Worm (Caenorhabditis elegans) whole organism, L1 larva: Measurements from ENCODE around the gene K07F5.15.

Source experiments
- C16A3.4 ChIP-seq: fragments of 150-350 bp; optimal IDR thresholded peaks from 2 replicates; lab custom pipeline; 2014; ENCODE audit warnings: missing biosample characterization, missing genetic modification characterization
- C34B4.2 ChIP-seq: sonication (generic microtip); optimal IDR thresholded peaks from 2 replicates; lab custom pipeline; 2017; ENCODE audit warnings: mild to moderate bottlenecking, missing genetic modification characterization, missing compliant biosample characterization
- aha-1 ChIP-seq: fragments of 150-350 bp; optimal IDR thresholded peaks from 2 replicates; lab custom pipeline; 2014; ENCODE audit warnings: missing biosample characterization, missing genetic modification characterization
- aly-2 ChIP-seq: fragments of 150-350 bp; optimal IDR thresholded peaks from 2 replicates; lab custom pipeline; 2014; ENCODE audit warnings: missing biosample characterization, missing genetic modification characterization
- ama-1 ChIP-seq: fragments of 150-350 bp; optimal IDR thresholded peaks from 2 replicates; lab custom pipeline; 2014
- blmp-1 ChIP-seq: fragments of 150-350 bp; optimal IDR thresholded peaks from 2 replicates; lab custom pipeline; 2014; ENCODE audit warnings: missing biosample characterization, missing genetic modification characterization
- ceh-63 ChIP-seq: fragments of 200-800 bp; sonication (Bioruptor generic); optimal IDR thresholded peaks from 2 replicates; lab custom pipeline; 2018; ENCODE audit warnings: mild to moderate bottlenecking, missing genetic modification characterization, missing compliant biosample characterization
- ceh-82 ChIP-seq, 3 experiments: fragments of 150-350 bp in 1 of 3; sonication (generic microtip) in 2 of 3; optimal IDR thresholded peaks; 2 replicates each; lab custom pipeline; 2014 to 2017; ENCODE audit warnings: missing biosample characterization in 3 of 3, missing genetic modification characterization in 3 of 3
- ceh-88 ChIP-seq: fragments of 200-800 bp; sonication (Bioruptor generic); IDR thresholded peaks from 2 replicates; pipeline ENCODE4 v1.3.6; 2022; ENCODE audit warnings: missing genetic modification characterization, missing compliant biosample characterization
- dpl-1 ChIP-seq, 3 experiments: fragments of 150-350 bp in 2 of 3; sonication (generic microtip) in 1 of 3; optimal IDR thresholded peaks; 2 replicates each; lab custom pipeline; 2014 to 2017; ENCODE audit warnings: missing biosample characterization in 3 of 3, missing genetic modification characterization in 3 of 3, missing genetic modification reagents in 3 of 3
- dsc-1 ChIP-seq: sonication (generic microtip); optimal IDR thresholded peaks from 2 replicates; lab custom pipeline; 2016; ENCODE audit warnings: mild to moderate bottlenecking, missing genetic modification characterization, missing compliant biosample characterization
- efl-1 ChIP-seq, 4 experiments: fragments of 150-350 bp; optimal IDR thresholded peaks in 3 of 4; peaks in 1 of 4; 1 replicate in 1 of 4; 2 replicates in 3 of 4; lab custom pipeline; 2014; ENCODE audit warnings: missing biosample characterization in 2 of 4, missing genetic modification characterization in 2 of 4, missing genetic modification reagents in 2 of 4
- elt-3 ChIP-seq, 6 experiments: fragments of 150-350 bp in 1 of 6; sonication (generic microtip); optimal IDR thresholded peaks; 2 replicates each; lab custom pipeline; 2017 to 2018; ENCODE audit warnings: missing biosample characterization in 6 of 6, missing genetic modification characterization in 6 of 6, inconsistent platforms in 1 of 6
- fos-1 ChIP-seq: fragments of 150-350 bp; optimal IDR thresholded peaks from 2 replicates; lab custom pipeline; 2014; ENCODE audit warnings: missing biosample characterization, missing genetic modification characterization
- grh-1 ChIP-seq: fragments of 200-800 bp; sonication (Bioruptor generic); IDR thresholded peaks from 2 replicates; pipeline ENCODE4 v1.3.6; 2022; ENCODE audit warnings: missing genetic modification reagents, missing genetic modification characterization, missing compliant biosample characterization
- hlh-4 ChIP-seq: sonication (generic microtip); optimal IDR thresholded peaks from 2 replicates; lab custom pipeline; 2016; ENCODE audit warnings: mild to moderate bottlenecking, missing genetic modification characterization, missing compliant biosample characterization
- jun-1 ChIP-seq: fragments of 150-350 bp; optimal IDR thresholded peaks from 2 replicates; lab custom pipeline; 2014; ENCODE audit warnings: missing biosample characterization, missing genetic modification reagents, missing genetic modification characterization
- lin-13 ChIP-seq: fragments of 150-350 bp; optimal IDR thresholded peaks from 2 replicates; lab custom pipeline; 2014; ENCODE audit warnings: missing biosample characterization, missing genetic modification reagents, missing genetic modification characterization
- lin-14 ChIP-seq: fragments of 200-800 bp; sonication (Bioruptor generic); optimal IDR thresholded peaks from 2 replicates; lab custom pipeline; 2018; ENCODE audit warnings: mild to moderate bottlenecking, missing genetic modification characterization, moderate library complexity, missing compliant biosample characterization
- lin-15B ChIP-seq: fragments of 150-350 bp; sonication (generic microtip); optimal IDR thresholded peaks from 3 replicates; lab custom pipeline; 2014; ENCODE audit warnings: missing biosample characterization, missing genetic modification characterization
- lin-35 ChIP-seq, 2 experiments: fragments of 150-350 bp; optimal IDR thresholded peaks; 2 replicates each; lab custom pipeline; 2014; ENCODE audit warnings: missing biosample characterization in 2 of 2, missing genetic modification characterization in 2 of 2, missing genetic modification reagents in 2 of 2
- lir-3 ChIP-seq: sonication (generic microtip); optimal IDR thresholded peaks from 2 replicates; lab custom pipeline; 2016; ENCODE audit warnings: mild to moderate bottlenecking, missing genetic modification characterization, moderate library complexity, missing compliant biosample characterization; ENCODE audit not compliant: poor library complexity
- lsy-2 ChIP-seq, 2 experiments: fragments of 150-350 bp; optimal IDR thresholded peaks; 2 replicates each; lab custom pipeline; 2014; ENCODE audit warnings: missing biosample characterization in 2 of 2, missing genetic modification characterization in 2 of 2
- mdl-1 ChIP-seq, 2 experiments: fragments of 150-350 bp; optimal IDR thresholded peaks; 2 replicates each; lab custom pipeline; 2014 to 2017; ENCODE audit warnings: missing biosample characterization in 2 of 2, missing genetic modification characterization in 2 of 2, inconsistent platforms in 1 of 2
- mep-1 ChIP-seq: fragments of 150-350 bp; optimal IDR thresholded peaks from 2 replicates; lab custom pipeline; 2014; ENCODE audit warnings: missing biosample characterization, missing genetic modification characterization
- nhr-19 ChIP-seq: fragments of 200-800 bp; sonication (Bioruptor generic); conservative IDR thresholded peaks from 2 replicates; pipeline ENCODE4 v1.3.6; 2022; ENCODE audit warnings: missing genetic modification characterization, missing compliant biosample characterization
- nhr-20 ChIP-seq: sonication (generic microtip); optimal IDR thresholded peaks from 2 replicates; lab custom pipeline; 2016; ENCODE audit warnings: mild to moderate bottlenecking, missing genetic modification characterization, missing compliant biosample characterization
- nhr-28 ChIP-seq: fragments of 150-350 bp; optimal IDR thresholded peaks from 2 replicates; lab custom pipeline; 2014; ENCODE audit warnings: missing biosample characterization, missing genetic modification characterization
- nhr-47 ChIP-seq: sonication (generic microtip); optimal IDR thresholded peaks from 2 replicates; lab custom pipeline; 2016; ENCODE audit warnings: mild to moderate bottlenecking, missing genetic modification characterization, moderate library complexity, missing compliant biosample characterization
- nhr-71 ChIP-seq: sonication (generic microtip); optimal IDR thresholded peaks from 2 replicates; lab custom pipeline; 2016; ENCODE audit warnings: mild to moderate bottlenecking, missing genetic modification characterization, moderate library complexity, missing compliant biosample characterization
- nhr-84 ChIP-seq: sonication (generic microtip); optimal IDR thresholded peaks from 2 replicates; lab custom pipeline; 2017; ENCODE audit warnings: missing biosample characterization, missing genetic modification characterization
- nhr-85 ChIP-seq: sonication (generic microtip); peaks from one replicate; lab custom pipeline; 2016; ENCODE audit warnings: missing genetic modification characterization, inconsistent platforms, missing compliant biosample characterization
- nhr-90 ChIP-seq: sonication (generic microtip); optimal IDR thresholded peaks from 2 replicates; lab custom pipeline; 2016; ENCODE audit warnings: mild to moderate bottlenecking, missing genetic modification characterization, missing compliant biosample characterization; ENCODE audit not compliant: poor library complexity
- pqm-1 ChIP-seq: sonication (generic microtip); optimal IDR thresholded peaks from 3 replicates; lab custom pipeline; 2017; ENCODE audit warnings: missing biosample characterization, missing genetic modification characterization
- snpc-4 ChIP-seq: fragments of 150-350 bp; optimal IDR thresholded peaks from 2 replicates; lab custom pipeline; 2014; ENCODE audit warnings: missing biosample characterization, missing genetic modification characterization
- snu-23 ChIP-seq: sonication (generic microtip); optimal IDR thresholded peaks from 2 replicates; lab custom pipeline; 2016; ENCODE audit warnings: missing genetic modification characterization, missing compliant biosample characterization
- sox-4 ChIP-seq: sonication (generic microtip); optimal IDR thresholded peaks from 2 replicates; lab custom pipeline; 2016; ENCODE audit warnings: missing genetic modification characterization, missing compliant biosample characterization
- sptf-1 ChIP-seq: fragments of 150-350 bp; optimal IDR thresholded peaks from 2 replicates; lab custom pipeline; 2014; ENCODE audit warnings: missing biosample characterization, missing genetic modification characterization
- tbx-2 ChIP-seq: sonication (generic microtip); optimal IDR thresholded peaks from 2 replicates; lab custom pipeline; 2016; ENCODE audit warnings: missing genetic modification characterization, missing compliant biosample characterization
- unc-130 ChIP-seq: fragments of 150-350 bp; optimal IDR thresholded peaks from 2 replicates; lab custom pipeline; 2017; ENCODE audit warnings: missing biosample characterization, missing genetic modification characterization, inconsistent platforms
- unc-62 ChIP-seq: fragments of 150-350 bp; optimal IDR thresholded peaks from 2 replicates; lab custom pipeline; 2014; ENCODE audit warnings: missing biosample characterization, missing genetic modification reagents, missing genetic modification characterization
- unc-98 ChIP-seq: fragments of 200-800 bp; sonication (Bioruptor generic); IDR thresholded peaks from 2 replicates; pipeline ENCODE4 v1.3.6; 2022; ENCODE audit warnings: missing genetic modification characterization, missing compliant biosample characterization
- zag-1 ChIP-seq: fragments of 150-350 bp; optimal IDR thresholded peaks from 2 replicates; lab custom pipeline; 2014; ENCODE audit warnings: missing biosample characterization, missing genetic modification characterization
- ztf-4 ChIP-seq: fragments of 150-350 bp; optimal IDR thresholded peaks from 2 replicates; lab custom pipeline; 2014; ENCODE audit warnings: missing biosample characterization, missing genetic modification characterization

Gene K07F5.15

DNA sequence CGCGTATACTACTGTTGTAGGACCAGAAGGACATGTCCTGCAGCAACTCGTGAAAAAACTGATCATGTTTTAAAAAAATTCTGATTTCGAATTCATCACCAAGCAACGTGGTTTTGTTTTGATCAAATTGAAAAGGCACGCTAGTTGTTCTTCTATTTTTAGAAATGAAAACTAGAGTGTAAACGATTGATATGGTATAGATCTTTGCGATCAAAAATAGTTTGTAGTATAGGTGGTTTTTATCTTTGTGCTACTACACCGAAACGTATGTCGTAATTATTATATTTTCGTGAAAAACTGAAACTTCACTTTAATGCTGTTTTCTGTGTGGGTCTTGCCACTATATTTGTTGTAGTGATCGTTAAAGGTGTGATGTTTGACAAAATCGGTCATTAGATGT is 2.0 kb downstream of the K07F5.15 start:
- TF ChIP-seq nhr-20 (tag; lab: Kevin White, UChicago) (peak; percentile 59), lin-13 (GFP tag; lab: Kevin White, UChicago) (no peak), lir-3 (tag; lab: Kevin White, UChicago) (no peak)

DNA sequence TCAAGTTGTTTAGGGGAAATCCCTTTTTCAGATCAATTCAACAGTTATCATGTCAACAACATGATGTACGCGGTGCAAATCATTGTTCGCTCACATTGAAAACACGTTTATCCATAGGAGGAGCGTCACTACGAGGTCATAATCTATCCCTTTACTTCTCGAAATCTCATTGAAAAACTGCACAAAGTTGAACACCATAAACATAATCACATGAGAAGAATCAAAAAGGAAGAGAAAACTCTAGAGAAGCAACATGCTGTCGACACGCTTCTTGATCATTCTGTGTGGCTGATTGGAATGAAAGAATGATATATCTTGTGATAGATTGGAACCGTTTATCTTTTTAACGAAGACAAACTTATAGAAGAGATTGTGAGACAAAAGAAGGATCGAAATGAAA is 3.0 kb downstream of the K07F5.15 start:
- TF ChIP-seq mdl-1 (tag; optimal IDR thresholded peaks at IDR 0.05; lab: Kevin White, UChicago) (peak in 1 of 2 experiments; percentile 64), dpl-1 (GFP tag; optimal IDR thresholded peaks at IDR 0.05; lab: Kevin White, UChicago) (peak in 1 of 3 experiments; percentile 28), C34B4.2 (tag; lab: Kevin White, UChicago) (no peak), ama-1 (no peak), unc-130 (tag; lab: Kevin White, UChicago) (peak; percentile 89), sptf-1 (tag; lab: Kevin White, UChicago) (no peak), hlh-4 (tag; lab: Kevin White, UChicago) (no peak), unc-98 (GFP tag; lab: Robert Waterston, UW) (no peak), elt-3 (tag; optimal IDR thresholded peaks at IDR 0.05; lab: Kevin White, UChicago) (peak in 5 of 6 experiments; percentile 56 to 98 (median 67)), lin-14 (GFP tag; lab: Kevin White, UChicago) (peak; percentile 84), lsy-2 (tag; optimal IDR thresholded peaks at IDR 0.05; lab: Kevin White, UChicago) (peak; percentile 61 to 74), lin-13 (GFP tag; lab: Kevin White, UChicago) (peak; percentile 36), nhr-85 (tag; lab: Kevin White, UChicago) (peak; percentile 98), aha-1 (tag; lab: Kevin White, UChicago) (no peak), unc-62 (GFP tag; lab: Kevin White, UChicago) (no peak), blmp-1 (tag; lab: Kevin White, UChicago) (peak; percentile 94), ceh-63 (GFP tag; lab: Kevin White, UChicago) (no peak), nhr-90 (tag; lab: Kevin White, UChicago) (peak; percentile 87), ztf-4 (tag; lab: Kevin White, UChicago) (peak; percentile 62), efl-1 (optimal IDR thresholded peaks at IDR 0.05; lab: Kevin White, UChicago) (peak in 1 of 2 experiments; percentile 17), efl-1 (GFP tag; optimal IDR thresholded peaks at IDR 0.05 in 1 of 2; lab: Kevin White, UChicago) (peak in 1 of 2 experiments; percentile 94), lin-15B (tag; lab: Kevin White, UChicago) (no peak), pqm-1 (tag; lab: Kevin White, UChicago) (no peak), aly-2 (no peak), tbx-2 (peak; percentile 84), dsc-1 (tag; lab: Kevin White, UChicago) (no peak), nhr-20 (tag; lab: Kevin White, UChicago) (peak; percentile 96), nhr-71 (tag; lab: Kevin White, UChicago) (peak; percentile 93), C16A3.4 (tag; lab: Kevin White, UChicago) (peak; percentile 44), jun-1 (tag; lab: Kevin White, UChicago) (no peak), grh-1 (peak; percentile 83), sox-4 (tag; lab: Kevin White, UChicago) (no peak), fos-1 (tag; lab: Kevin White, UChicago) (no peak), ceh-88 (GFP tag; lab: Robert Waterston, UW) (0 out of 2 replicates have a peak, but pooled peaks have one; percentile 21), nhr-47 (peak; percentile 71), lir-3 (tag; lab: Kevin White, UChicago) (peak; percentile 56), nhr-19 (GFP tag; lab: Robert Waterston, UW) (peak; percentile 87), mep-1 (tag; lab: Kevin White, UChicago) (peak; percentile 53), ceh-82 (tag; optimal IDR thresholded peaks at IDR 0.05; lab: Kevin White, UChicago) (no peak), lin-35 (GFP tag; optimal IDR thresholded peaks at IDR 0.05; lab: Kevin White, UChicago) (peak in 1 of 2 experiments; percentile 74), zag-1 (no peak), snpc-4 (tag; lab: Kevin White, UChicago) (no peak), nhr-28 (tag; lab: Kevin White, UChicago) (no peak), nhr-84 (no peak), snu-23 (GFP tag; lab: Kevin White, UChicago) (peak; percentile 86)
